Worm (Caenorhabditis elegans): ENCODE data around the gene crt-1.

The crt-1 gene

DNA sequence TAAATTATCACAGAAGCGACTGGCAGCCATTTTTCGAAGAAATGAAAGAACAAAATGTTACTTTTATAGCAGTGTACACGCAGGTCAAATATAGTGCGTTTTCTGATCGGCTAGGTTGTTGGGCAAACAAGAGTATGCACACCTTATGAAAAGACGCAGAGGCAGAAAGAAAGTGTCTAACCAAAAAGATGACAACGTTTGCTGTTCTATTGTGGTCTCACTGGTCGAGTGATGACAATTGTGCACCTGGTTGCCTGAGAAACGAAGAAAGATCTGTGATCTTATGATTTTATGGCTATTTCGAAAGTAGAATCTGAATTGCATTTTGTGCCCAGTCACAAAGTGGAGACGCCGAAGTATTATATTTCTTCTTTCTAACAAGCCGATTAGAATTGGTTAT is 10.2 kb upstream of the crt-1 start, which contains the start of gene F17A9.4 (continued):
- no peak for TF ChIP-seq R02D3.7 (tag; optimal IDR thresholded peaks at IDR 0.05)
- TF ChIP-seq skn-1 (tag; optimal IDR thresholded peaks at IDR 0.05): peak; percentile 90
- no peak for TF ChIP-seq unc-55 (GFP tag; optimal IDR thresholded peaks at IDR 0.05)
- no peak for TF ChIP-seq nhr-23 (tag; optimal IDR thresholded peaks at IDR 0.05)
- TF ChIP-seq sma-3 (GFP tag; optimal IDR thresholded peaks at IDR 0.05): peak; percentile 6
- TF ChIP-seq nhr-129 (tag; optimal IDR thresholded peaks at IDR 0.05): peak; percentile 36
- TF ChIP-seq Y55F3AM.14 (GFP tag; optimal IDR thresholded peaks at IDR 0.05): no peak
- no peak for TF ChIP-seq ztf-4 (tag; optimal IDR thresholded peaks at IDR 0.05)
- TF ChIP-seq lsy-2 (tag; optimal IDR thresholded peaks at IDR 0.05): no peak

DNA sequence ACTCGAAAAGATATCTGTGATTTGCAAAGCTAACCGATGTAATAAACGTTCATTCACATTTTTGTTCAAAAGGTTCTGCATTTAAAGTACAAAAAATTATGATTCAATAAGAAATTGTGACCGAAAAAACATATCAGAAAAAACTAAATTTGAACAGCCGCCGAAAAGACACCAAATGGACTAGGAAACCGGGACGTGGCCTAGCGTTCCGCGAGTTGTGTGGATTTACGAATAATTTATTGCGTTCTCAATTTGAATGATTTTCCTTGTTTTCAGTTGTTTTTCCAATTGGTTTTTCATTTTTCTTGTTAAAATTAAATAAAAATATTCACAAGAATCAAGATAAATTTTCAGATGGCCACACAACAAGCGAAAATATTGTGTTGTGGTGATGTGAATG is 7.1 kb upstream of the crt-1 start, which contains the start of gene cwf-19L1:
Gene cwf-19L1, plus strand, starts transcription at position 355 of the 400 bp plus-strand sequence.
- TF ChIP-seq dmd-4 (tag; optimal IDR thresholded peaks at IDR 0.05) (no peak), lin-13 (GFP tag; optimal IDR thresholded peaks at IDR 0.05) (peak; percentile 35), sma-9 (GFP tag; optimal IDR thresholded peaks at IDR 0.05) (peak; percentile 84), sma-9 (tag; optimal IDR thresholded peaks at IDR 0.05) (no peak), ZK546.5 (tag; optimal IDR thresholded peaks at IDR 0.05) (no peak), nhr-77 (tag; optimal IDR thresholded peaks at IDR 0.05) (no peak), mbf-1 (tag; optimal IDR thresholded peaks at IDR 0.05) (no peak), sem-4 (tag; optimal IDR thresholded peaks at IDR 0.05) (peak; percentile 22), unc-62 (GFP tag; optimal IDR thresholded peaks at IDR 0.05) (peak; percentile 3), nhr-10 (tag; optimal IDR thresholded peaks at IDR 0.05) (no peak), nhr-129 (tag; optimal IDR thresholded peaks at IDR 0.05) (peak; percentile 48), mab-5 (tag; optimal IDR thresholded peaks at IDR 0.05) (peak; percentile 90), snpc-4 (tag; optimal IDR thresholded peaks at IDR 0.05) (peak; percentile 24), crh-2 (tag; optimal IDR thresholded peaks at IDR 0.05) (peak; percentile 68), nhr-21 (tag; optimal IDR thresholded peaks at IDR 0.05) (peak; percentile 57), nhr-23 (tag; optimal IDR thresholded peaks at IDR 0.05) (no peak), mdl-1 (tag; optimal IDR thresholded peaks at IDR 0.05) (no peak), nhr-12 (tag; optimal IDR thresholded peaks at IDR 0.05) (no peak), ama-1 (optimal IDR thresholded peaks at IDR 0.05) (peak; percentile 24), alr-1 (tag; optimal IDR thresholded peaks at IDR 0.05) (no peak), nhr-25 (tag; optimal IDR thresholded peaks at IDR 0.05) (peak; percentile 53), lsy-2 (tag; optimal IDR thresholded peaks at IDR 0.05) (peak; percentile 13 to 77), aly-2 (tag; optimal IDR thresholded peaks at IDR 0.05) (no peak), R02D3.7 (tag; optimal IDR thresholded peaks at IDR 0.05) (peak; percentile 65), sma-3 (GFP tag; optimal IDR thresholded peaks at IDR 0.05) (peak; percentile 35), lin-39 (tag; optimal IDR thresholded peaks at IDR 0.05) (no peak), skn-1 (tag; optimal IDR thresholded peaks at IDR 0.05) (no peak), unc-39 (tag; optimal IDR thresholded peaks at IDR 0.05) (no peak), gmeb-1 (tag; optimal IDR thresholded peaks at IDR 0.05) (peak; percentile 93), unc-55 (GFP tag; optimal IDR thresholded peaks at IDR 0.05) (peak; percentile 83), C34F6.9 (tag; optimal IDR thresholded peaks at IDR 0.05) (peak; percentile 76), F13H6.1 (tag; optimal IDR thresholded peaks at IDR 0.05) (peak; percentile 41), egl-27 (tag; optimal IDR thresholded peaks at IDR 0.05) (no peak), fos-1 (tag; optimal IDR thresholded peaks at IDR 0.05) (peak; percentile 9)

DNA sequence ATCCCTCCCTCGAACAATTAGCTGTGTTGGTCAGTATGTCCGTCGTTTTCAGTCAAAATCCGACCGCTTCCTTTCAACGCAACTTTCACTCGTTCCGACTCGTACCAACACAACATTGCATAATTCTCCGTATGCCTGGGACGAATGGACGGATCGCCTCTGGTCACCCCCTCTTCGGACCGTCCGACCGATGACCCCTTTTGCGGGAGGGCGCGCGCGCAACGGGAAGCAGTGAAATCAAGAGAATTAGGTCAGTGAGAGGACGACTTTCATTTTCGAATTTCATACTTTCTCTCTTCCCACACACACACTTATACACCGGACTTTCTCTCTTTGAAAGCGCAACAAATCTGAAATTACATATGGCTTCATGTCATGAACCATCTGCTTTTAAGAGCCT is 5.0 kb upstream of the crt-1 start, which contains the start of gene atf-8:
Gene atf-8, plus strand, starts transcription at position 234 of the 400 bp plus-strand sequence.
- TF ChIP-seq mbf-1 (tag; optimal IDR thresholded peaks at IDR 0.05) (no peak), blmp-1 (tag; optimal IDR thresholded peaks at IDR 0.05; ENCODE audit: insufficient read depth) (peak; percentile 98)

ce11 chrV:6103429-6103828 is 3.1 kb upstream of the crt-1 start, which contains the start of gene Y38A10A.11:
TSS of gene Y38A10A.11 (minus strand) at chrV:6103529.
- TF ChIP-seq gmeb-1 (tag; optimal IDR thresholded peaks at IDR 0.05) (no peak), aly-2 (tag; optimal IDR thresholded peaks at IDR 0.05) (no peak), ceh-16 (tag; optimal IDR thresholded peaks at IDR 0.05) (no peak), nhr-237 (tag; optimal IDR thresholded peaks at IDR 0.05) (no peak), ztf-4 (tag; optimal IDR thresholded peaks at IDR 0.05) (no peak), ZK546.5 (tag; optimal IDR thresholded peaks at IDR 0.05) (no peak)

All from whole organism, L2 larva.